Worm (Caenorhabditis elegans): ENCODE measurements around the gene C08E3.1.

The C08E3.1 gene

DNA sequence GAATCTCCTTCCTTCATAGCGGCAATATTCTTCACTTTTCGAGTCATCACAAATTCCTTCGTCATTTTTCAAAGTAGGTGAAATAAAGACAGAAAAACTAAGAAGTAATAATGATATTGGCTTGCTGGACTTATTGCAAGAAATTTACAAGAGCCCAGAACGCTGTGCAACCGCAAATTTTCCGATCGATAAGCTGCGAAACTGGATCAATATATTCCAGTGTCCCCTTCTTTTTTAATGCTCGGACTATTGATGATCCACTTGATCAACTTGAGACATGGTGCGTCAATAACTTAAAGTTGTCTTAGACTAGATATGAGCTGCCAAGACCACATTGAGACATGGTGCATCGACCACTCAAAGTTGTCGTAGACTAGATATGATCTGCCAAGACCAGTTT is 27.5 kb upstream of the C08E3.1 start, which contains the start of gene bath-33:
bath-33 (minus strand) TSS at position 101 of the 400 bp plus-strand sequence.
- TF ChIP-seq ama-1 (optimal IDR thresholded peaks at IDR 0.05) (no peak), C34F6.9 (tag; optimal IDR thresholded peaks at IDR 0.05) (no peak), nhr-10 (tag; optimal IDR thresholded peaks at IDR 0.05) (no peak)

DNA sequence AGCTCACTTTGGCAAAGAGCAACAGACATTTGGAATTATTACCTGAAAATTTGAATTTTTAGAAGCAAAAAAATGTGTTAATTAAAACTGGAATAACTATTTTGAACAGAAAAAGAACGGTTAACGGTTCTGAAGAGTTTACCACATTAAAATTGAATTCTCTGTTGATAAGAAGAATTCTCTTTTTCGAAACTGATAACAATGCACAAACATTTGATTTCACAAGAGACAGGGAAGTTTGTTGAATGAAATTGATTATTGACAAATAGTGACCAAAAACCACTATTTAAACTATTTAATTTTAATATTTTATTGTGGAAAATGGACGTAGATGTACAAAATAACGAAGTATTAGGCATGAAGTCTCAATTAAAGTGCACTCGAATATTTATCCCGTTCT is 26.0 kb upstream of the C08E3.1 start:
- TF ChIP-seq lsy-2 (tag; optimal IDR thresholded peaks at IDR 0.05) (no peak), sma-3 (GFP tag; optimal IDR thresholded peaks at IDR 0.05) (no peak), lin-39 (tag; optimal IDR thresholded peaks at IDR 0.05) (no peak), alr-1 (tag; optimal IDR thresholded peaks at IDR 0.05) (no peak), sem-4 (tag; optimal IDR thresholded peaks at IDR 0.05) (no peak), peb-1 (tag; optimal IDR thresholded peaks at IDR 0.05) (no peak), fos-1 (tag; optimal IDR thresholded peaks at IDR 0.05) (peak; percentile 71), nhr-129 (tag; optimal IDR thresholded peaks at IDR 0.05) (no peak)

DNA sequence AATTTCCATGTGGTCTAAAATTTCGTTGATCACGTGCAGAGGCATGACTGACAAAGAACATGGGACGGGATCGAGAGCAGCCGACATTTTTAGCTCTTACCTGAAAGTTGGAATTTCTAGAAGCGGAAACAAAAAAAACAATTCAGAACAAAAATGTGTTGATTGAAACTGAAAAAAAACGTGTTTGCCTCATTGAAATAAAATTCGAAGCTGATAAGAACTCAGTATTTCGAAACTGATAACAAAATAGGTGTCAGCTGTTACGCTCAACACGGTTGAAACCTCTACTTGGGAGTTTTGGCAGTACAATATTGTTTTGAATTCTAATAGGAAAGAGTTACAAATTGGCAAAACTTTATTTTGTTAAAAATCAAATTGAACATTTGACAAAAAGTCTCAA is 24.7 kb upstream of the C08E3.1 start:
- no peak for TF ChIP-seq sma-9 (GFP tag; optimal IDR thresholded peaks at IDR 0.05)
- no peak for TF ChIP-seq sma-9 (tag; optimal IDR thresholded peaks at IDR 0.05)
- peak; percentile 3 for TF ChIP-seq crh-2 (tag; optimal IDR thresholded peaks at IDR 0.05)
- peak; percentile 59 for TF ChIP-seq fos-1 (tag; optimal IDR thresholded peaks at IDR 0.05)

DNA sequence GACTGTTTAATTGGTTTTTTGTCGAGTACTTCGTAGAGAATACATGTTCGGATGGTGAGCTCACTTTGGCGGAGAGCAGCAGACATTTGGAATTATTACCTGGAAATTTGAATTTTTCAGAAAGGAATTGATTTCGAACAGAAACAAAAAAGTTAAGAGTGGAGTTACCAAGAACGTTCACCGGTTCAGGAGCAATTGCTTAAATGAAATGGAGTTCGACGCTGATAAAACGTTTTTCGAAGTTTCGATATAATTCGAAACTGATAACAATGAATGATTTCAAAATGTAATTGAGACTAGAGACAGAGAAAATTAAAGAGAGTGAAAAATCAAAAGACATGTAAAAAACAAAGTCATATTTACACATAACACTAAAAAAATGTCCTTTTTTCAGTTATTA is 23.0 kb upstream of the C08E3.1 start, which contains the start of gene fbxa-163:
fbxa-163 (minus strand) TSS at position 101 of the 400 bp plus-strand sequence.
- TF ChIP-seq ZK546.5 (tag; optimal IDR thresholded peaks at IDR 0.05) = no peak
- TF ChIP-seq ama-1 (optimal IDR thresholded peaks at IDR 0.05) = no peak
- no peak for TF ChIP-seq F13H6.1 (tag; optimal IDR thresholded peaks at IDR 0.05)
- TF ChIP-seq lsy-2 (tag; optimal IDR thresholded peaks at IDR 0.05) = no peak
- no peak for TF ChIP-seq R02D3.7 (tag; optimal IDR thresholded peaks at IDR 0.05)
- TF ChIP-seq sma-9 (GFP tag; optimal IDR thresholded peaks at IDR 0.05) = no peak
- no peak for TF ChIP-seq sma-9 (tag; optimal IDR thresholded peaks at IDR 0.05)
- TF ChIP-seq zag-1 (tag; optimal IDR thresholded peaks at IDR 0.05) = no peak
- TF ChIP-seq nhr-12 (tag; optimal IDR thresholded peaks at IDR 0.05) = no peak
- no peak for TF ChIP-seq nhr-129 (tag; optimal IDR thresholded peaks at IDR 0.05)
- TF ChIP-seq crh-2 (tag; optimal IDR thresholded peaks at IDR 0.05) = no peak
- TF ChIP-seq C34F6.9 (tag; optimal IDR thresholded peaks at IDR 0.05) = no peak
- no peak for TF ChIP-seq Y55F3AM.14 (GFP tag; optimal IDR thresholded peaks at IDR 0.05)
- TF ChIP-seq nhr-23 (tag; optimal IDR thresholded peaks at IDR 0.05) = no peak
- TF ChIP-seq mbf-1 (tag; optimal IDR thresholded peaks at IDR 0.05) = no peak
- TF ChIP-seq unc-55 (GFP tag; optimal IDR thresholded peaks at IDR 0.05) = no peak
- TF ChIP-seq ztf-1 (GFP tag; conservative IDR thresholded peaks at IDR 0.05) = no peak
- TF ChIP-seq nhr-77 (tag; optimal IDR thresholded peaks at IDR 0.05) = no peak
- no peak for TF ChIP-seq lin-13 (GFP tag; optimal IDR thresholded peaks at IDR 0.05)
- TF ChIP-seq fos-1 (tag; optimal IDR thresholded peaks at IDR 0.05) = no peak
- TF ChIP-seq elt-1 (tag; optimal IDR thresholded peaks at IDR 0.05) = no peak

DNA sequence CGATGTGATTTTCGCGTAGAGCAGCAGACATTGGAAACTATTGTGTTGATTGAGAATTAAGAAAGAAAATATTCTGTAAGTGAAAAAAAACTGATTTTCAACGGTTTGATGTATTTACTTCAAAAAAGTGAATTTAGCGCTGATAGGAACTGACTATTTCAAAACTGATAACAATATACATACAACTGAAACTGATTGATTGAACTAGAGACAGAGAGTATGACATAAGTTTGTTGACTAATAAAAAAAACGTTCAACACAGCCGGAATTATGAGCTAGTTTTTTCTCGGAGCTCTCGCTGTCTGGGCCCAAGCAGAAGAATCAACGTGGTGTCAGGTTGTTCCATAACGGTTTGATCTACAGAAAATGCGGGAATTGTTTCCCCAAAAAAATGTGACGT is 19.6 kb upstream of the C08E3.1 start, which contains the start of gene fbxa-164:
fbxa-164 (minus strand) TSS at position 101 of the 400 bp plus-strand sequence.
- TF ChIP-seq mdl-1 (tag; optimal IDR thresholded peaks at IDR 0.05) = no peak
- no peak for TF ChIP-seq ztf-11 (tag; optimal IDR thresholded peaks at IDR 0.05)
- TF ChIP-seq mab-5 (tag; optimal IDR thresholded peaks at IDR 0.05) = no peak
- no peak for TF ChIP-seq nhr-237 (tag; optimal IDR thresholded peaks at IDR 0.05)
- no peak for TF ChIP-seq zag-1 (tag; optimal IDR thresholded peaks at IDR 0.05)
- TF ChIP-seq elt-3 (tag; optimal IDR thresholded peaks at IDR 0.05) = no peak

DNA sequence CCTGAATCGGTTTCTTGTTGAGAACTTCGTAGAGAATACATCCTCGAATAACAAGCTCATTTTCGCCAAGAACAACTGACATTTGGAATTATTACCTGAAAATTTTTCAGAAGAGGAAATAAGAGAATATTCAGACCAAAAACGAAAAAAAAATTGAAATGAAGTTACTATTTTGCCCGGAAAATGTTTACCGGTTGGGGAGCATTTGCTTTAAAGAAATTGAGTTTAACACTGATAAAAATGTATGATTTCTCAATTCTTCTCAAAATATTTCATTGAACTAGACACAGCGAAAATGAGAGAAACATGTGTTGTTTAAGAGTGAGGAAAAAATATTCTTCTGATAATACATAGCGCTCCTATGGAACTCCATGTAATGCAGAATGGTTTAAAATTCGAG is 17.2 kb upstream of the C08E3.1 start, which contains the start of gene fbxa-165:
fbxa-165 (minus strand) TSS at position 101 of the 400 bp plus-strand sequence.
- no peak for TF ChIP-seq skn-1 (tag; optimal IDR thresholded peaks at IDR 0.05)
- no peak for TF ChIP-seq elt-3 (tag; optimal IDR thresholded peaks at IDR 0.05)
- no peak for TF ChIP-seq sma-9 (GFP tag; optimal IDR thresholded peaks at IDR 0.05)
- TF ChIP-seq sma-9 (tag; optimal IDR thresholded peaks at IDR 0.05) = no peak
- TF ChIP-seq nhr-10 (tag; optimal IDR thresholded peaks at IDR 0.05) = no peak
- no peak for TF ChIP-seq C34F6.9 (tag; optimal IDR thresholded peaks at IDR 0.05)
- no peak for TF ChIP-seq nhr-21 (tag; optimal IDR thresholded peaks at IDR 0.05)
- TF ChIP-seq gmeb-1 (tag; optimal IDR thresholded peaks at IDR 0.05) = no peak
- no peak for TF ChIP-seq ama-1 (optimal IDR thresholded peaks at IDR 0.05)
- no peak for TF ChIP-seq nhr-129 (tag; optimal IDR thresholded peaks at IDR 0.05)
- TF ChIP-seq R02D3.7 (tag; optimal IDR thresholded peaks at IDR 0.05) = no peak
- no peak for TF ChIP-seq mdl-1 (tag; optimal IDR thresholded peaks at IDR 0.05)
- no peak for TF ChIP-seq nhr-77 (tag; optimal IDR thresholded peaks at IDR 0.05)
- TF ChIP-seq unc-39 (tag; optimal IDR thresholded peaks at IDR 0.05) = no peak
- no peak for TF ChIP-seq unc-62 (GFP tag; optimal IDR thresholded peaks at IDR 0.05)
- no peak for TF ChIP-seq lsy-2 (tag; optimal IDR thresholded peaks at IDR 0.05)
- TF ChIP-seq zag-1 (tag; optimal IDR thresholded peaks at IDR 0.05) = no peak
- TF ChIP-seq ztf-11 (tag; optimal IDR thresholded peaks at IDR 0.05) = no peak

Data from whole organism, L2 larva.